Worm (Caenorhabditis elegans) whole organism, L4 larva: ENCODE data around the gene sru-31.

Experiments
- D1046.2 ChIP-seq: fragments of 200-800 bp; sonication (Bioruptor generic); IDR thresholded peaks from 2 replicates; pipeline ENCODE4 v1.3.6; 2022; ENCODE audit warnings: missing genetic modification characterization, missing compliant biosample characterization
- T26A8.4 ChIP-seq: fragments of 200-800 bp; sonication (Bioruptor generic); IDR thresholded peaks from 2 replicates; pipeline ENCODE4 v1.3.6; 2022; ENCODE audit warnings: missing genetic modification characterization, missing compliant biosample characterization
- Y105C5A.15 ChIP-seq: fragments of 200-800 bp; sonication (Bioruptor generic); IDR thresholded peaks from 2 replicates; pipeline ENCODE4 v1.3.6; 2022; ENCODE audit warnings: missing genetic modification characterization, missing compliant biosample characterization
- Y5F2A.4 ChIP-seq: fragments of 200-800 bp; sonication (Bioruptor generic); optimal IDR thresholded peaks from 2 replicates; lab custom pipeline; 2018; ENCODE audit warnings: mild to moderate bottlenecking, missing genetic modification characterization, missing compliant biosample characterization
- Y75B8A.6 ChIP-seq: fragments of 200-800 bp; sonication (Bioruptor generic); IDR thresholded peaks from 2 replicates; pipeline ENCODE4 v1.3.6; 2022; ENCODE audit warnings: missing genetic modification reagents, missing genetic modification characterization, missing compliant biosample characterization
- ZK337.2 ChIP-seq: fragments of 200-800 bp; sonication (Bioruptor generic); IDR thresholded peaks from 2 replicates; pipeline ENCODE4 v1.3.6; 2022; ENCODE audit warnings: missing genetic modification reagents, missing genetic modification characterization, missing compliant biosample characterization
- aha-1 ChIP-seq: fragments of 150-350 bp; peaks from one replicate; lab custom pipeline; 2014; ENCODE audit warnings: missing biosample characterization, missing genetic modification characterization
- arid-1 ChIP-seq: fragments of 200-800 bp; sonication (Bioruptor generic); conservative IDR thresholded peaks from 2 replicates; pipeline ENCODE4 v1.3.6; 2022; ENCODE audit warnings: missing genetic modification reagents, missing genetic modification characterization, missing compliant biosample characterization
- ceh-28 ChIP-seq: fragments of 150-350 bp; optimal IDR thresholded peaks from 2 replicates; lab custom pipeline; 2014; ENCODE audit warnings: missing biosample characterization, missing genetic modification reagents, missing genetic modification characterization
- ceh-44 ChIP-seq: fragments of 200-800 bp; sonication (Bioruptor generic); IDR thresholded peaks from 2 replicates; pipeline ENCODE4 v1.3.6; 2022; ENCODE audit warnings: missing genetic modification reagents, missing genetic modification characterization, missing compliant biosample characterization
- daf-12 ChIP-seq: fragments of 150-350 bp; optimal IDR thresholded peaks from 2 replicates; lab custom pipeline; 2014; ENCODE audit warnings: missing biosample characterization, missing genetic modification reagents, missing genetic modification characterization
- daf-16 ChIP-seq, 3 experiments: sonication (generic microtip); optimal IDR thresholded peaks; 2 replicates each; lab custom pipeline; 2016 to 2017; ENCODE audit warnings: missing genetic modification characterization in 3 of 3, missing genetic modification reagents in 3 of 3, mild to moderate bottlenecking in 2 of 3, missing compliant biosample characterization in 2 of 3, missing biosample characterization in 1 of 3, moderate library complexity in 1 of 3
- dmd-6 ChIP-seq: fragments of 200-800 bp; sonication (Bioruptor generic); IDR thresholded peaks from 2 replicates; pipeline ENCODE4 v1.3.6; 2022; ENCODE audit warnings: missing genetic modification reagents, missing genetic modification characterization, missing compliant biosample characterization
- dmd-8 ChIP-seq: fragments of 200-800 bp; sonication (Bioruptor generic); IDR thresholded peaks from 2 replicates; pipeline ENCODE4 v1.3.6; 2022; ENCODE audit warnings: missing genetic modification characterization, missing compliant biosample characterization
- dve-1 ChIP-seq: sonication (generic microtip); optimal IDR thresholded peaks from 2 replicates; lab custom pipeline; 2017; ENCODE audit warnings: antibody characterized with exemption, mild to moderate bottlenecking, missing genetic modification characterization, missing compliant biosample characterization; ENCODE audit not compliant: insufficient read depth
- fkh-10 ChIP-seq: fragments of 150-350 bp; optimal IDR thresholded peaks from 2 replicates; lab custom pipeline; 2014; ENCODE audit warnings: missing biosample characterization, missing genetic modification reagents, missing genetic modification characterization
- hif-1 ChIP-seq, 2 experiments: sonication (generic microtip); optimal IDR thresholded peaks; 2 replicates each; lab custom pipeline; 2016 to 2017; ENCODE audit warnings: missing compliant biosample characterization in 2 of 2, missing genetic modification characterization in 2 of 2, missing genetic modification reagents in 2 of 2, missing genotype in 2 of 2, mild to moderate bottlenecking in 1 of 2
- hlh-11 ChIP-seq: fragments of 200-800 bp; sonication (Bioruptor generic); optimal IDR thresholded peaks from 2 replicates; lab custom pipeline; 2018; ENCODE audit warnings: mild to moderate bottlenecking, missing genetic modification characterization, missing compliant biosample characterization
- hlh-30 ChIP-seq: sonication (generic microtip); optimal IDR thresholded peaks from 2 replicates; lab custom pipeline; 2017; ENCODE audit warnings: antibody characterized with exemption, mild to moderate bottlenecking, missing genetic modification characterization, missing compliant biosample characterization; ENCODE audit not compliant: insufficient read depth
- lin-13 ChIP-seq: fragments of 150-350 bp; optimal IDR thresholded peaks from 2 replicates; lab custom pipeline; 2014; ENCODE audit warnings: missing biosample characterization, missing genetic modification reagents, missing genetic modification characterization
- lin-15B ChIP-seq: fragments of 150-350 bp; sonication (generic microtip); optimal IDR thresholded peaks from 3 replicates; lab custom pipeline; 2014; ENCODE audit warnings: missing biosample characterization, missing genetic modification characterization
- lsy-2 ChIP-seq, 2 experiments: fragments of 150-350 bp in 1 of 2; sonication (generic microtip) in 1 of 2; optimal IDR thresholded peaks; 2 replicates each; lab custom pipeline; 2014 to 2017; ENCODE audit warnings: missing biosample characterization in 2 of 2, missing genetic modification characterization in 2 of 2
- madf-5 ChIP-seq, 2 experiments: fragments of 200-800 bp; sonication (Bioruptor generic); IDR thresholded peaks; 2 replicates each; pipeline ENCODE4 v1.3.6; 2022; ENCODE audit warnings: missing compliant biosample characterization in 2 of 2, missing genetic modification characterization in 2 of 2
- madf-9 ChIP-seq: fragments of 200-800 bp; sonication (Bioruptor generic); conservative IDR thresholded peaks from 2 replicates; pipeline ENCODE4 v1.3.6; 2022; ENCODE audit warnings: missing genetic modification reagents, missing genetic modification characterization, missing compliant biosample characterization
- mdl-1 ChIP-seq, 2 experiments: fragments of 150-350 bp in 1 of 2; sonication (generic microtip) in 1 of 2; optimal IDR thresholded peaks; 2 replicates each; lab custom pipeline; 2014 to 2017; ENCODE audit warnings: missing biosample characterization in 2 of 2, missing genetic modification characterization in 2 of 2
- nhr-237 ChIP-seq: sonication (generic microtip); optimal IDR thresholded peaks from 2 replicates; lab custom pipeline; 2017; ENCODE audit warnings: missing biosample characterization, missing genetic modification characterization
- nhr-42 ChIP-seq: fragments of 200-800 bp; sonication (Bioruptor generic); IDR thresholded peaks from 2 replicates; pipeline ENCODE4 v1.3.6; 2022; ENCODE audit warnings: missing genetic modification characterization, missing compliant biosample characterization
- nhr-76 ChIP-seq: fragments of 150-350 bp; optimal IDR thresholded peaks from 2 replicates; lab custom pipeline; 2014; ENCODE audit warnings: missing biosample characterization, missing genetic modification characterization
- pha-4 ChIP-seq, 2 experiments: fragments of 150-350 bp in 1 of 2; fragments of 200-800 bp in 1 of 2; sonication (Bioruptor generic) in 1 of 2; IDR thresholded peaks in 1 of 2; optimal IDR thresholded peaks in 1 of 2; 2 replicates each; pipeline versions ENCODE4 v1.3.6 to Lab custom; 2014 to 2022; ENCODE audit warnings: missing genetic modification characterization in 2 of 2, missing genetic modification reagents in 2 of 2, missing biosample characterization in 1 of 2, missing compliant biosample characterization in 1 of 2
- php-3 ChIP-seq: fragments of 200-800 bp; sonication (Bioruptor generic); IDR thresholded peaks from 2 replicates; pipeline ENCODE4 v1.3.6; 2022; ENCODE audit warnings: missing genetic modification reagents, missing genetic modification characterization, missing compliant biosample characterization
- pqm-1 ChIP-seq: sonication (generic microtip); optimal IDR thresholded peaks from 2 replicates; lab custom pipeline; 2017; ENCODE audit warnings: missing biosample characterization, missing genetic modification characterization
- set-16 ChIP-seq: fragments of 200-800 bp; sonication (Bioruptor generic); IDR thresholded peaks from 2 replicates; pipeline ENCODE4 v1.3.6; 2022; ENCODE audit warnings: missing genetic modification reagents, missing genetic modification characterization, missing compliant biosample characterization
- snpc-1.2 ChIP-seq: fragments of 200-800 bp; sonication (Bioruptor generic); IDR thresholded peaks from 2 replicates; pipeline ENCODE4 v1.3.6; 2022; ENCODE audit warnings: missing genetic modification reagents, missing genetic modification characterization, missing compliant biosample characterization
- unc-130 ChIP-seq: sonication (generic microtip); optimal IDR thresholded peaks from 2 replicates; lab custom pipeline; 2016; ENCODE audit warnings: missing genetic modification reagents, missing genetic modification characterization, missing compliant biosample characterization
- unc-62 ChIP-seq, 3 experiments: fragments of 150-350 bp in 1 of 3; sonication (generic microtip); optimal IDR thresholded peaks in 2 of 3; peaks in 1 of 3; 1 replicate in 1 of 3; 2 replicates in 2 of 3; lab custom pipeline; 2014 to 2017; ENCODE audit warnings: missing biosample characterization in 3 of 3, missing genetic modification characterization in 3 of 3, missing genetic modification reagents in 3 of 3, missing genotype in 1 of 3
- vab-7 ChIP-seq: fragments of 200-800 bp; sonication (Bioruptor generic); IDR thresholded peaks from 2 replicates; pipeline ENCODE4 v1.3.6; 2022; ENCODE audit warnings: missing genetic modification reagents, missing genetic modification characterization, missing compliant biosample characterization
- zag-1 ChIP-seq: fragments of 150-350 bp; optimal IDR thresholded peaks from 2 replicates; lab custom pipeline; 2014; ENCODE audit warnings: missing biosample characterization, missing genetic modification characterization

Gene sru-31

ce11 chrV:9841376-9841775, 24.9 kb downstream of the sru-31 start, which contains the start of gene sru-36 (continued):
- no peak for TF ChIP-seq lin-15B (tag; lab: Kevin White, UChicago)
- TF ChIP-seq unc-130 (GFP tag; lab: Kevin White, UChicago), result no peak
- no peak for TF ChIP-seq zag-1 (tag; lab: Kevin White, UChicago)
- TF ChIP-seq lin-13 (GFP tag; lab: Kevin White, UChicago), result no peak
- no peak for TF ChIP-seq nhr-76
- TF ChIP-seq Y105C5A.15 (GFP tag; lab: Robert Waterston, UW), result no peak
- TF ChIP-seq, all 104 proteins: peak for 0

- TF ChIP-seq D1046.2 (GFP tag; lab: Robert Waterston, UW) (no peak), unc-62 (GFP tag; optimal IDR thresholded peaks at IDR 0.05 in 1 of 2; lab: Kevin White, UChicago) (peak in 1 of 2 experiments; percentile 91), unc-62 (tag; optimal IDR thresholded peaks at IDR 0.05; lab: Kevin White, UChicago) (no peak)
Observed at ce11 chrV:9843376-9843916, 27.0 kb downstream of the sru-31 start, which contains the start of gene sru-8. Gene sru-8 (plus strand): TSS chrV:9843866.

DNA sequence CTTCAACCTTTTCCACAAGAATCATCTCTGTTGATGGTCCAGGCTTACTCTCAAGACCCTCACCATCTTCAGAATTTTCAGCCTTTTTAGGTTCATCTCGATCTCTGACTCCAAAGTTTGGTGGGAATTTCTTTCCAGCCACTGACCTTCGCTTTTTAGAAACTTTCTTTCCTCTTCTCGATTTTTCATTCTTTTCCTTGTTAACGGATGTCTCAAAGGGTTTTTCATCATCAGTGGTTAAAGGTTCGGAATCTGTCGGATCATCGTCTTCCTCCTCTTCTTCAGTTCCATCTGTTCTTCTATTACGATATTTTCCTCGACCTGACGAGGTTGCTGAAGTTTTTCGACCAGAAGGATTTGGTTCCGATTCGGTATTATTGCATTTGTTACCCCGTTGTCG, 32.1 kb downstream of the sru-31 start:
- peak in 1 of 2 experiments; percentile 92 for TF ChIP-seq unc-62 (GFP tag; optimal IDR thresholded peaks at IDR 0.05 in 1 of 2; lab: Kevin White, UChicago)
- no peak for TF ChIP-seq unc-62 (tag; optimal IDR thresholded peaks at IDR 0.05; lab: Kevin White, UChicago)
- TF ChIP-seq madf-5 (GFP tag; IDR thresholded peaks at IDR 0.05; lab: Robert Waterston, UW), result no peak
- TF ChIP-seq, all 104 proteins: peak for 1

- TF ChIP-seq T26A8.4 (GFP tag; lab: Robert Waterston, UW) (no peak), hlh-30 (peak; percentile 43), set-16 (no peak), dmd-6 (GFP tag; lab: Robert Waterston, UW) (no peak), hif-1 (tag; optimal IDR thresholded peaks at IDR 0.05; lab: Kevin White, UChicago) (no peak), dmd-8 (no peak), snpc-1.2 (GFP tag; lab: Robert Waterston, UW) (no peak), fkh-10 (GFP tag; lab: Kevin White, UChicago) (no peak), ceh-28 (no peak), php-3 (GFP tag; lab: Robert Waterston, UW) (no peak), madf-9 (no peak), lsy-2 (tag; optimal IDR thresholded peaks at IDR 0.05; lab: Kevin White, UChicago) (peak in 1 of 2 experiments; percentile 32), pha-4 (GFP tag; IDR thresholded peaks at IDR 0.05; lab: Robert Waterston, UW) (no peak), pha-4 (tag; optimal IDR thresholded peaks at IDR 0.05; lab: Kevin White, UChicago) (no peak), vab-7 (GFP tag; lab: Robert Waterston, UW) (no peak)
Observed at ce11 chrV:9853801-9854200, 37.3 kb downstream of the sru-31 start.

DNA sequence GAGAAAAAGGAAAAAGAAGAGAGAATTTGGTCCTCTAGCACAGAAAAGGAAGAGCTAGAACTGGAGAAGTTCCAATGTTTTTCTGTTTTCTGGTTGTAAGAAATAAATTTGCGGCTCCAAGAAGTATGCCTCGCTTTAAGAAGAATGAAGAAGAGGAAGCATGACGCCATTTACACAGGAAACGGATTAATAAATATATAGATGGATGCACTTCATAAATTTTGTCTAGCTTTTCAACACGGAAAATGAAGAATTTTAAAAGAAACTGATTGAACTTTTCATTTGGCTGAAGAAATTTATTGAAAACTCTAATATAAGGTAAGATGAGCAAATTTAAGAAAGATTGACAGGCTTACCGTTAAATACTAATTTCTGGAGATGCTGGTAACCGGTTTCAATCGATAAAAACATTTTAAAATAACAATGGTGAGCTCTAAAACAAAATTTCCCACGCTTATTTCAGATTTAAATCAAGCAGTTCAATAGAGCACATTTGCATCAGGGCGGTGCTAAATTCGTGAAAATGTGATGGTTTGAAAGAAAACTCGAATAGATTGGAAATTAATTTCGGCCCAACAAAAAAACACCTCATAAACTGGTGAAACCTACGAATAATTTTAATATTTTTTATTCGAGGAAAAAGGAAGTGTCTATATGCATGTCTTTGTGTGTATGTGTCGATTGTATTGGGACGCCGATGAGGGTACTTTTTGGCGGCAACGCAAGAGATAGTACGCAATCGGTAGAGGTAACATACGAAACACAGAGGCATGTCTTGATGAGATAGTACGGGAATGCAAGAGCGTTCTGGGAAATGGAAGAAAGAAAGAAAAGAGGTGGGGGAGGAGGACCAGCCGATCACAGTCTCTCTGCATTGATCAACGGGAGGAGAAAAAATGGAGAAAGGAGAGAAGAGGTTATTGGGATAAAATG, 39.7 kb downstream of the sru-31 start:
- TF ChIP-seq hlh-11 (tag; lab: Kevin White, UChicago), result peak; percentile 48
- peak; percentile 97 for TF ChIP-seq aha-1 (tag; lab: Kevin White, UChicago)
- no peak for TF ChIP-seq nhr-237 (tag; lab: Kevin White, UChicago)
- TF ChIP-seq dmd-6 (GFP tag; lab: Robert Waterston, UW), result no peak
- TF ChIP-seq ZK337.2 (GFP tag; lab: Robert Waterston, UW), result no peak
- TF ChIP-seq dve-1, result peak; percentile 13
- peak in 1 of 2 experiments; percentile 5 for TF ChIP-seq lsy-2 (tag; optimal IDR thresholded peaks at IDR 0.05; lab: Kevin White, UChicago)
- TF ChIP-seq lin-15B (tag; lab: Kevin White, UChicago), result no peak
- TF ChIP-seq php-3 (GFP tag; lab: Robert Waterston, UW), result no peak
- no peak for TF ChIP-seq vab-7 (GFP tag; lab: Robert Waterston, UW)
- TF ChIP-seq ceh-44, result peak; percentile 41; the same call in 1 of the 2 replicates
- no peak for TF ChIP-seq daf-12 (tag; lab: Kevin White, UChicago)
- no peak for TF ChIP-seq pha-4 (GFP tag; IDR thresholded peaks at IDR 0.05; lab: Robert Waterston, UW)
- TF ChIP-seq pha-4 (tag; optimal IDR thresholded peaks at IDR 0.05; lab: Kevin White, UChicago), result no peak
- TF ChIP-seq Y5F2A.4 (GFP tag; lab: Kevin White, UChicago), result no peak
- TF ChIP-seq unc-62 (GFP tag; optimal IDR thresholded peaks at IDR 0.05 in 1 of 2; lab: Kevin White, UChicago), result peak in 1 of 2 experiments; percentile 87
- no peak for TF ChIP-seq unc-62 (tag; optimal IDR thresholded peaks at IDR 0.05; lab: Kevin White, UChicago)
- peak in 1 of 2 experiments; percentile 24 for TF ChIP-seq mdl-1 (tag; optimal IDR thresholded peaks at IDR 0.05; lab: Kevin White, UChicago)
- TF ChIP-seq arid-1 (GFP tag; lab: Robert Waterston, UW), result 0 out of 2 replicates have a peak, but pooled peaks have one; percentile 34
- no peak for TF ChIP-seq daf-16 (GFP tag; optimal IDR thresholded peaks at IDR 0.05; lab: Kevin White, UChicago)
- TF ChIP-seq daf-16 (tag; optimal IDR thresholded peaks at IDR 0.05; lab: Kevin White, UChicago), result no peak
- no peak for TF ChIP-seq Y75B8A.6 (GFP tag; lab: Robert Waterston, UW)
- TF ChIP-seq pqm-1 (tag; lab: Kevin White, UChicago), result no peak
- no peak for TF ChIP-seq nhr-42
